Fruit fly (Drosophila melanogaster) whole organism: ENCODE data around the gene Coq3.

Source experiments
- pan ChIP-seq: fragments of >200 bp; optimal IDR thresholded peaks from 2 replicates; lab custom pipeline; 2017
- psq ChIP-seq: fragments of >200 bp; optimal IDR thresholded peaks from 2 replicates; lab custom pipeline; 2017

DNA sequence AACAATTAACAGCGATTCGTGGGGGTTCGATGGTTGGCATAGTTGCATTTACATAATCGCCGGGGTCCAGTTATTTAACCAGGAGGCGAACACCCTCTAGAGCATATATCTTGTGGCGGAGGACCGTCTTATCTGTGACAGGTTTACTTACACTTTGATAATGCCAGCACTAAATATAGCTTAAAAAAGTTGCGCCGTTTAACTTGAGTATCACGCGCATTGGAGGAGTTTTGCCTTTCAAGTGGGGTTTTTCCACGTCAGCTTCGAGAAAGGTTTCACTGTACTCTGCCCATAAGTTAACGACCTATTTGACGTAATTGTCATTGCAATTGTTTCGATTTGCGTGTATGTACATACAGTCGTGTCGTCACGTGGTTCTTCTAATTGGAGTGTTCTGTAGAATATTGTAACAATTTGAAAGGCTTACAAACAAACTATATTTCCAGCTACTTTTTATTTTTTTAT, 10.8 kb upstream of the Coq3 start:
- TF ChIP-seq psq (lab: Kevin White, UChicago), result no peak
- TF ChIP-seq pan (lab: Kevin White, UChicago), result no peak
